Fruit fly (Drosophila melanogaster) whole organism: ENCODE data around the gene amd.

Source experiments
- CG8478 ChIP-seq: fragments of >200 bp; optimal IDR thresholded peaks from 2 replicates; lab custom pipeline; 2018; ENCODE audit warnings: inconsistent platforms
- EcR ChIP-seq, 2 experiments: fragments of >200 bp; optimal IDR thresholded peaks; 2 replicates each; lab custom pipeline; 2017; ENCODE audit warnings: missing biosample characterization in 2 of 2, missing genetic modification characterization in 2 of 2, missing genetic modification reagents in 2 of 2
- pan ChIP-seq: fragments of >200 bp; optimal IDR thresholded peaks from 2 replicates; lab custom pipeline; 2017
- psq ChIP-seq: fragments of >200 bp; optimal IDR thresholded peaks from 2 replicates; lab custom pipeline; 2017
- usp ChIP-seq: fragments of >200 bp; optimal IDR thresholded peaks from 2 replicates; lab custom pipeline; 2017; ENCODE audit warnings: missing biosample characterization, missing genetic modification characterization, mixed read lengths

DNA sequence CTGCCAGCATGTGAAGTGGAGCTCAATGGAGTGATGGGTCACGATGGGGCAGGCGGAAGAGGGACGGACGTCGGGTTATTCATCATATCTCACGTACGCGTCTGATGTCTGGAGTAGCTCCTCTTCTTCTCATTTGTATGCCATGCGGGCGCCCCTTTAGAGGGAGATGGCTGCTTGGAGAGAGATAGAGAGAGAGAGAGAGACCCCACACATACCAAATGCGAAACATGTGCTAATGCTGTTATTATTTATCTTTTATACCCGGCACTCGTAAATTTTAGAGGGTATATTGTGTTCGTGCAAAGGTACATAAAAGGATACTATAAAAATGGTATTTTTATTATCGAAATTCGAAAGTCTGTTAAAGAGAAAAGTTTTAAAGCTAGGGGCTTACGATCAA, 36.1 kb downstream of the amd start:
- TF ChIP-seq psq (lab: Kevin White, UChicago) = no peak
- TF ChIP-seq CG8478 (lab: Kevin White, UChicago) = no peak
- TF ChIP-seq usp (GFP tag; lab: Kevin White, UChicago) = no peak
- TF ChIP-seq pan (lab: Kevin White, UChicago) = no peak
- TF ChIP-seq EcR (GFP tag; optimal IDR thresholded peaks at IDR 0.05; lab: Kevin White, UChicago) = no peak
